Fruit fly (Drosophila melanogaster) whole organism, embryonic: ENCODE results near the gene Mst36Fb.

Source experiments
- CG10147 ChIP-seq: fragments of 200-800 bp; sonication (Bioruptor generic); optimal IDR thresholded peaks from 2 replicates; lab custom pipeline; 2019; ENCODE audit warnings: missing biosample characterization, mild to moderate bottlenecking, missing genetic modification characterization, moderate library complexity
- CG10321 ChIP-seq: fragments of 200-800 bp; sonication (Bioruptor generic); IDR thresholded peaks from 2 replicates; pipeline ENCODE4 v1.3.6; 2022; ENCODE audit warnings: missing biosample characterization, missing genetic modification characterization
- CG11247 ChIP-seq: fragments of 200-800 bp; sonication (Bioruptor generic); IDR thresholded peaks from 2 replicates; pipeline ENCODE4 v1.3.6; 2022; ENCODE audit warnings: missing biosample characterization, missing genetic modification characterization
- CG11695 ChIP-seq: fragments of 200-800 bp; sonication (Bioruptor generic); IDR thresholded peaks from 3 replicates; pipeline ENCODE4 v1.3.6; 2022; ENCODE audit warnings: missing biosample characterization, missing genetic modification characterization
- CG11696 ChIP-seq: fragments of 200-800 bp; sonication (Bioruptor generic); IDR thresholded peaks from 2 replicates; pipeline ENCODE4 v1.3.6; 2022; ENCODE audit warnings: missing biosample characterization, missing genetic modification characterization
- CG12155 ChIP-seq: fragments of 200-800 bp; sonication (Bioruptor generic); optimal IDR thresholded peaks from 3 replicates; lab custom pipeline; 2016; ENCODE audit warnings: missing biosample characterization, missing genetic modification characterization
- CG12942 ChIP-seq: fragments of 200-800 bp; sonication (Bioruptor generic); optimal IDR thresholded peaks from 3 replicates; lab custom pipeline; 2016; ENCODE audit warnings: missing biosample characterization, missing genetic modification characterization
- CG17328 ChIP-seq: fragments of 200-800 bp; sonication (Bioruptor generic); IDR thresholded peaks from 2 replicates; pipeline ENCODE4 v1.3.6; 2022; ENCODE audit warnings: missing biosample characterization, missing genetic modification characterization
- CG17829 ChIP-seq: fragments of 200-800 bp; optimal IDR thresholded peaks from 2 replicates; lab custom pipeline; 2019; ENCODE audit warnings: missing biosample characterization, mild to moderate bottlenecking, missing genetic modification characterization, moderate library complexity
- CG1792 ChIP-seq: fragments of 200-800 bp; sonication (Bioruptor generic); optimal IDR thresholded peaks from 2 replicates; lab custom pipeline; 2016; ENCODE audit warnings: missing biosample characterization, missing genetic modification characterization
- CG18262 ChIP-seq: fragments of 200-800 bp; optimal IDR thresholded peaks from 3 replicates; lab custom pipeline; 2019; ENCODE audit warnings: missing biosample characterization, mild to moderate bottlenecking, missing genetic modification characterization, moderate library complexity
- CG30403 ChIP-seq: fragments of 200-800 bp; sonication (Bioruptor generic); optimal IDR thresholded peaks from 3 replicates; lab custom pipeline; 2016; ENCODE audit warnings: missing biosample characterization, missing genetic modification characterization
- CG32532 ChIP-seq: fragments of 200-800 bp; sonication (Bioruptor generic); IDR thresholded peaks from 2 replicates; pipeline ENCODE4 v1.3.6; 2022; ENCODE audit warnings: missing biosample characterization, missing genetic modification characterization
- CG34376 ChIP-seq: fragments of 200-800 bp; sonication (Bioruptor generic); optimal IDR thresholded peaks from 2 replicates; lab custom pipeline; 2018; ENCODE audit warnings: missing biosample characterization, mild to moderate bottlenecking, missing genetic modification characterization
- CG3838 ChIP-seq: fragments of 200-800 bp; sonication (Bioruptor generic); optimal IDR thresholded peaks from 3 replicates; lab custom pipeline; 2016; ENCODE audit warnings: missing biosample characterization, missing genetic modification characterization
- CG4360 ChIP-seq: fragments of 200-800 bp; sonication (Bioruptor generic); IDR thresholded peaks from 2 replicates; pipeline ENCODE4 v1.3.6; 2022; ENCODE audit warnings: missing biosample characterization, missing genetic modification characterization
- CG43689 ChIP-seq: fragments of 200-800 bp; sonication (Bioruptor generic); IDR thresholded peaks from 2 replicates; pipeline ENCODE4 v1.3.6; 2022; ENCODE audit warnings: missing biosample characterization, missing genetic modification characterization
- CG6765 ChIP-seq: fragments of 200-800 bp; sonication (Bioruptor generic); optimal IDR thresholded peaks from 3 replicates; lab custom pipeline; 2017; ENCODE audit warnings: missing biosample characterization, mild to moderate bottlenecking, missing genetic modification characterization
- CG9932 ChIP-seq: fragments of 200-800 bp; sonication (Bioruptor generic); IDR thresholded peaks from 2 replicates; pipeline ENCODE4 v1.3.6; 2022; ENCODE audit warnings: missing biosample characterization, missing genetic modification characterization
- CkIIα-i1 ChIP-seq: fragments of 200-800 bp; sonication (Bioruptor generic); IDR thresholded peaks from 2 replicates; pipeline ENCODE4 v1.3.6; 2022; ENCODE audit warnings: missing biosample characterization, missing genetic modification characterization
- D19B ChIP-seq: fragments of 200-800 bp; sonication (Bioruptor generic); optimal IDR thresholded peaks from 2 replicates; lab custom pipeline; 2017; ENCODE audit warnings: missing biosample characterization, mild to moderate bottlenecking, missing genetic modification characterization
- Dek ChIP-seq: fragments of 200-800 bp; sonication (Bioruptor generic); optimal IDR thresholded peaks from 3 replicates; lab custom pipeline; 2019; ENCODE audit warnings: missing biosample characterization, mild to moderate bottlenecking, missing genetic modification characterization, moderate library complexity
- Doc2 ChIP-seq: fragments of 200-800 bp; sonication (Bioruptor generic); IDR thresholded peaks from 2 replicates; pipeline ENCODE4 v1.3.6; 2022; ENCODE audit warnings: missing biosample characterization, missing genetic modification characterization
- Dp ChIP-seq: fragments of 200-800 bp; sonication (Bioruptor generic); optimal IDR thresholded peaks from 2 replicates; lab custom pipeline; 2018; ENCODE audit warnings: missing biosample characterization, mild to moderate bottlenecking, missing genetic modification characterization, moderate library complexity
- GATAe ChIP-seq: fragments of 200-800 bp; sonication (Bioruptor generic); conservative IDR thresholded peaks from 2 replicates; pipeline ENCODE4 v1.3.6; 2022; ENCODE audit warnings: missing biosample characterization, missing genetic modification characterization
- Hand ChIP-seq: fragments of 200-800 bp; sonication (Bioruptor generic); optimal IDR thresholded peaks from 2 replicates; lab custom pipeline; 2017; ENCODE audit warnings: mild to moderate bottlenecking, missing biosample characterization, missing genetic modification reagents, missing genetic modification characterization
- HmgZ ChIP-seq: fragments of 200-800 bp; sonication (Bioruptor generic); optimal IDR thresholded peaks from 2 replicates; lab custom pipeline; 2018; ENCODE audit warnings: missing biosample characterization, mild to moderate bottlenecking, missing genetic modification characterization
- Hr39 ChIP-seq: fragments of >200 bp; optimal IDR thresholded peaks from 2 replicates; lab custom pipeline; 2017
- Mrtf ChIP-seq: fragments of 200-800 bp; sonication (Bioruptor generic); IDR thresholded peaks from 3 replicates; pipeline ENCODE4 v1.3.6; 2022; ENCODE audit warnings: missing biosample characterization, missing genetic modification characterization
- Nf-YB ChIP-seq: fragments of 200-800 bp; sonication (Bioruptor generic); optimal IDR thresholded peaks from 3 replicates; lab custom pipeline; 2019; ENCODE audit warnings: missing biosample characterization, mild to moderate bottlenecking, missing genetic modification characterization, moderate library complexity
- Sry-β ChIP-seq: fragments of 200-800 bp; sonication (Bioruptor generic); optimal IDR thresholded peaks from 2 replicates; lab custom pipeline; 2018; ENCODE audit warnings: missing biosample characterization, mild to moderate bottlenecking, missing genetic modification characterization, moderate library complexity
- abd-A ChIP-seq: fragments of 200-800 bp; sonication (Bioruptor generic); optimal IDR thresholded peaks from 3 replicates; lab custom pipeline; 2019; ENCODE audit warnings: missing biosample characterization, mild to moderate bottlenecking, missing genetic modification characterization, moderate library complexity
- aop ChIP-seq: fragments of 200-800 bp; sonication (Bioruptor generic); IDR thresholded peaks from 2 replicates; pipeline ENCODE4 v1.3.6; 2022; ENCODE audit warnings: missing biosample characterization, missing genetic modification characterization
- ap ChIP-seq: fragments of 200-800 bp; sonication (Bioruptor generic); IDR thresholded peaks from 2 replicates; pipeline ENCODE4 v1.3.6; 2022; ENCODE audit warnings: missing biosample characterization, missing genetic modification characterization
- btn ChIP-seq: fragments of 200-800 bp; sonication (Bioruptor generic); optimal IDR thresholded peaks from 2 replicates; lab custom pipeline; 2016; ENCODE audit warnings: missing biosample characterization, missing genetic modification characterization
- ewg ChIP-seq: fragments of 200-800 bp; sonication (Bioruptor generic); optimal IDR thresholded peaks from 3 replicates; lab custom pipeline; 2017; ENCODE audit warnings: mild to moderate bottlenecking, missing biosample characterization, missing genetic modification reagents, missing genetic modification characterization
- fd3F ChIP-seq: fragments of 200-800 bp; sonication (Bioruptor generic); optimal IDR thresholded peaks from 2 replicates; lab custom pipeline; 2018; ENCODE audit warnings: missing biosample characterization, mild to moderate bottlenecking, missing genetic modification characterization, moderate library complexity
- klu ChIP-seq: fragments of 200-800 bp; sonication (Bioruptor generic); IDR thresholded peaks from 2 replicates; pipeline ENCODE4 v1.3.6; 2022; ENCODE audit warnings: missing biosample characterization, missing genetic modification characterization
- knrl ChIP-seq: fragments of 200-800 bp; sonication (Bioruptor generic); IDR thresholded peaks from 3 replicates; pipeline ENCODE4 v1.3.6; 2022; ENCODE audit warnings: missing biosample characterization, missing genetic modification characterization; ENCODE audit not compliant: partially characterized antibody
- mirr ChIP-seq: fragments of 200-800 bp; sonication (Bioruptor generic); optimal IDR thresholded peaks from 3 replicates; lab custom pipeline; 2018; ENCODE audit warnings: missing biosample characterization, mild to moderate bottlenecking, missing genetic modification characterization
- oc ChIP-seq: fragments of 200-800 bp; sonication (Bioruptor generic); optimal IDR thresholded peaks from 2 replicates; lab custom pipeline; 2018; ENCODE audit warnings: missing biosample characterization, mild to moderate bottlenecking, missing genetic modification characterization, moderate library complexity
- pum ChIP-seq: fragments of 200-800 bp; sonication (Bioruptor generic); optimal IDR thresholded peaks from 2 replicates; lab custom pipeline; 2016; ENCODE audit warnings: missing biosample characterization, missing genetic modification characterization
- ro ChIP-seq: fragments of 200-800 bp; sonication (Bioruptor generic); IDR thresholded peaks from 2 replicates; pipeline ENCODE4 v1.3.6; 2022; ENCODE audit warnings: missing biosample characterization, missing genetic modification characterization
- scrt ChIP-seq: fragments of 200-800 bp; sonication (Bioruptor generic); optimal IDR thresholded peaks from 2 replicates; lab custom pipeline; 2018; ENCODE audit warnings: missing biosample characterization, mild to moderate bottlenecking, missing genetic modification characterization, moderate library complexity
- slou ChIP-seq: fragments of 200-800 bp; sonication (Bioruptor generic); optimal IDR thresholded peaks from 3 replicates; lab custom pipeline; 2016; ENCODE audit warnings: missing biosample characterization, missing genetic modification characterization
- toy ChIP-seq: fragments of 200-800 bp; sonication (Bioruptor generic); IDR thresholded peaks from 2 replicates; pipeline ENCODE4 v1.3.6; 2022; ENCODE audit warnings: missing biosample characterization, missing genetic modification characterization
- usp ChIP-seq: fragments of >200 bp; optimal IDR thresholded peaks from 2 replicates; lab custom pipeline; 2017; ENCODE audit warnings: missing biosample characterization, missing genetic modification characterization
- z ChIP-seq: fragments of 200-800 bp; sonication (Bioruptor generic); IDR thresholded peaks from 3 replicates; pipeline ENCODE4 v1.3.6; 2022; ENCODE audit warnings: missing biosample characterization, missing genetic modification characterization
- zen ChIP-seq: fragments of 200-800 bp; sonication (Bioruptor generic); optimal IDR thresholded peaks from 3 replicates; lab custom pipeline; 2018; ENCODE audit warnings: missing biosample characterization, mild to moderate bottlenecking, missing genetic modification characterization, moderate library complexity

The Mst36Fb gene

DNA sequence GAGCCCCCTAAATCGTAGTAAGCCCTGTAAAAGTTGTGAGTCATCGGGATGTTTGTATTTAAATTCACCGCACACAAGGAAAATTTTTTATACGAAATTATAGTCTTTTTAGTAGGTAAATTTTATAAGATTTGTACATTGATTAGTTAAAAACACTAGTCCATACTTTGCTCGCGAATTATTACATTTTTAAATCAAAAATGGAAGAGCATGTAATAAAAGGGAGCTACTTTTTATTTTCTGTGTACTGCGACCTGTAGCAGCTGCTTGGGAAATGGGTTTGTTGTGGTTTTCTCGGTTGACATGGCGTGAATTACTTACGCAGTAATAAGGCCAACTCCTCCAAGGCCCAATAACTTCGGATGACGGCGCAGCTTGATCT, 19.8 kb upstream of the Mst36Fb start (continued):
- TF ChIP-seq btn (GFP tag; lab: Kevin White, UChicago) (no peak), GATAe (GFP tag; lab: Robert Waterston, UW) (no peak), CG3838 (no peak), Nf-YB (GFP tag; lab: Kevin White, UChicago) (no peak), klu (no peak), slou (GFP tag; lab: Kevin White, UChicago) (no peak), CG17829 (no peak), oc (tag; lab: Kevin White, UChicago) (no peak), CG34376 (no peak), CG11695 (GFP tag; lab: Robert Waterston, UW) (peak; percentile 62), Dek (tag; lab: Kevin White, UChicago) (no peak), abd-A (no peak), Hr39 (lab: Kevin White, UChicago) (no peak), CG12942 (GFP tag; lab: Kevin White, UChicago) (peak; percentile 19), CkIIα-i1 (GFP tag; lab: Robert Waterston, UW) (no peak), usp (no peak), CG1792 (GFP tag; lab: Kevin White, UChicago) (no peak), CG10321 (GFP tag; lab: Robert Waterston, UW) (0 out of 2 replicates have a peak, but pooled peaks have one; percentile 5), Sry-β (GFP tag; lab: Kevin White, UChicago) (no peak), z (no peak), Dp (GFP tag; lab: Kevin White, UChicago) (no peak), CG18262 (tag; lab: Kevin White, UChicago) (no peak), Doc2 (GFP tag; lab: Robert Waterston, UW) (no peak), scrt (no peak), D19B (no peak)
- TF ChIP-seq, all 482 proteins: peak for 94

DNA sequence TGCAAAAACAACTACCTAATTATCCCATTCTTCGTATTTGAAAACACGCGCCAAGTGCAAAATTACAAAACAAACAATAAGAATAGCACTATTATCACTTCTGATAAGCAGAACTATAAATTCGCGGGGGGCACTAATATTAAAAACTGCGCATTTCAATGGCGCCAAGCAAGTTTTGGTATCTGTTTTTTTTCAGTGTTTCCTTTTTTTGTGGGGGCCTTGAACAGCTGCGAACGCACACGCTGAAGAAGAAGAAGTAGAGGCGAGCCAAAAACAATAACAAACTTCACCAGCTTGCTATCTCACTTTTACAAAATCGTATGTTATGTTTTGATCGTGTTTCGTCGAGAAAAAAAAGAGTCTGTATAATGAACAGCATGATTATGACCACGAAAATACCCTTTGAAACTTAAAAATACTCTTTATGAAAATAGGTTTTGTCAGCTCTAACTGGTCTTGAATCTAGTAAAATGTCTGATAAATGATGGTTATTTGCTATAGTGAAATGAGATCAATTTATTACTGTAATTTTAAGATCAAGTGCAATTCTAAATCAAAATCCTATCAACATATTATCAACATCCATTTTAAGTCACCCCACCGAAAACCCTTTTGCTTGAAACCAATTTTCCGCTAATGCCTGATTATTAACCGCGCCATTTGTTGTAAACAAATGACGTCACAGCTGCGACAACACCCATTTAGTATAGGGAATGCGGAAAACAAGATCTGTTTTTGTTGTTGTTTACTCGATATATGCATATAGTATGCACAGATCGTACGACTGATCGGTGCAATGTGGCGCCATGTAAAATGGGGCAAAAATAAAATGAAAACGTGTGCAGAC, 19.2 kb upstream of the Mst36Fb start:
- TF ChIP-seq btn (GFP tag; lab: Kevin White, UChicago) (peak; percentile 12), toy (GFP tag; lab: Robert Waterston, UW) (0 out of 2 replicates have a peak, but pooled peaks have one; percentile 5), CG43689 (GFP tag; lab: Robert Waterston, UW) (peak; percentile 70), aop (GFP tag; lab: Robert Waterston, UW) (peak; percentile 35; the same call in 1 of the 2 replicates), CG11247 (GFP tag; lab: Robert Waterston, UW) (peak; percentile 71), oc (tag; lab: Kevin White, UChicago) (peak; percentile 36), CG6765 (no peak), ro (GFP tag; lab: Robert Waterston, UW) (no peak), mirr (GFP tag; lab: Kevin White, UChicago) (peak; percentile 74), ap (GFP tag; lab: Robert Waterston, UW) (peak; percentile 60), Hand (GFP tag; lab: Kevin White, UChicago) (peak; percentile 10), CG9932 (GFP tag; lab: Robert Waterston, UW) (peak; percentile 52), Nf-YB (GFP tag; lab: Kevin White, UChicago) (peak; percentile 3), knrl (GFP tag; lab: Robert Waterston, UW) (peak; percentile 32; the same call in 1 of the 3 replicates), CG12155 (GFP tag; lab: Kevin White, UChicago) (peak; percentile 57), ewg (GFP tag; lab: Kevin White, UChicago) (peak; percentile 6), CG11696 (peak; percentile 46; the same call in 1 of the 2 replicates), zen (no peak), fd3F (GFP tag; lab: Kevin White, UChicago) (no peak), slou (GFP tag; lab: Kevin White, UChicago) (no peak), CG17328 (peak; percentile 68), HmgZ (tag; lab: Kevin White, UChicago) (peak; percentile 53), CG10147 (peak; percentile 14), CG18262 (tag; lab: Kevin White, UChicago) (peak; percentile 62), pum (GFP tag; lab: Kevin White, UChicago) (peak; percentile 27), CG4360 (GFP tag; lab: Robert Waterston, UW) (peak; percentile 59), CG32532 (GFP tag; lab: Robert Waterston, UW) (peak; percentile 73), Mrtf (GFP tag; lab: Robert Waterston, UW) (peak; percentile 55; the same call in 2 of the 3 replicates), CG30403 (peak; percentile 59)
